Worm (Caenorhabditis elegans) whole organism, L4 larva: ENCODE measurements around the gene pipp-4P.

Experiments
- F44E2.7 ChIP-seq: fragments of 200-800 bp; sonication (Bioruptor generic); IDR thresholded peaks from 2 replicates; pipeline ENCODE4 v2.1.2; 2022; ENCODE audit warnings: missing genetic modification characterization, missing compliant biosample characterization
- Y48G9A.11 ChIP-seq: fragments of 200-800 bp; sonication (Bioruptor generic); IDR thresholded peaks from 2 replicates; pipeline ENCODE4 v1.3.6; 2022; ENCODE audit warnings: missing genetic modification reagents, missing genetic modification characterization, missing compliant biosample characterization
- Y75B8A.6 ChIP-seq: fragments of 200-800 bp; sonication (Bioruptor generic); IDR thresholded peaks from 2 replicates; pipeline ENCODE4 v1.3.6; 2022; ENCODE audit warnings: missing genetic modification reagents, missing genetic modification characterization, missing compliant biosample characterization
- aha-1 ChIP-seq: fragments of 150-350 bp; peaks from one replicate; lab custom pipeline; 2014; ENCODE audit warnings: missing biosample characterization, missing genetic modification characterization
- aly-2 ChIP-seq: sonication (generic microtip); optimal IDR thresholded peaks from 2 replicates; lab custom pipeline; 2018; ENCODE audit warnings: missing biosample characterization, missing genetic modification characterization
- ceh-20 ChIP-seq: fragments of 200-800 bp; sonication (Bioruptor generic); IDR thresholded peaks from 2 replicates; pipeline ENCODE4 v1.3.6; 2022; ENCODE audit warnings: missing genetic modification reagents, missing genetic modification characterization, missing compliant biosample characterization
- ceh-62 ChIP-seq: sonication (generic microtip); optimal IDR thresholded peaks from 2 replicates; lab custom pipeline; 2017; ENCODE audit warnings: missing biosample characterization, missing genetic modification characterization
- ceh-82 ChIP-seq: sonication (generic microtip); optimal IDR thresholded peaks from 2 replicates; lab custom pipeline; 2017; ENCODE audit warnings: missing biosample characterization, missing genetic modification characterization
- ces-1 ChIP-seq: fragments of 150-350 bp; sonication (generic microtip); optimal IDR thresholded peaks from 4 replicates; lab custom pipeline; 2014; ENCODE audit warnings: missing biosample characterization, missing genetic modification reagents, missing genetic modification characterization
- ctbp-1 ChIP-seq: fragments of 200-800 bp; sonication (Bioruptor generic); IDR thresholded peaks from 2 replicates; pipeline ENCODE4 v1.3.6; 2022; ENCODE audit warnings: missing genetic modification reagents, missing genetic modification characterization, missing compliant biosample characterization
- dmd-8 ChIP-seq: fragments of 200-800 bp; sonication (Bioruptor generic); IDR thresholded peaks from 2 replicates; pipeline ENCODE4 v1.3.6; 2022; ENCODE audit warnings: missing genetic modification characterization, missing compliant biosample characterization
- dpl-1 ChIP-seq: fragments of 150-350 bp; optimal IDR thresholded peaks from 2 replicates; lab custom pipeline; 2014; ENCODE audit warnings: missing biosample characterization, missing genetic modification reagents, missing genetic modification characterization
- egl-43 ChIP-seq: fragments of 200-800 bp; sonication (Bioruptor generic); IDR thresholded peaks from 2 replicates; pipeline ENCODE4 v1.3.6; 2022; ENCODE audit warnings: missing genetic modification reagents, missing genetic modification characterization, missing compliant biosample characterization
- hif-1 ChIP-seq, 2 experiments: sonication (generic microtip); optimal IDR thresholded peaks; 2 replicates each; lab custom pipeline; 2016 to 2017; ENCODE audit warnings: missing compliant biosample characterization in 2 of 2, missing genetic modification characterization in 2 of 2, missing genetic modification reagents in 2 of 2, missing genotype in 2 of 2, mild to moderate bottlenecking in 1 of 2
- hlh-11 ChIP-seq: fragments of 200-800 bp; sonication (Bioruptor generic); optimal IDR thresholded peaks from 2 replicates; lab custom pipeline; 2018; ENCODE audit warnings: mild to moderate bottlenecking, missing genetic modification characterization, missing compliant biosample characterization
- hlh-30 ChIP-seq: sonication (generic microtip); optimal IDR thresholded peaks from 2 replicates; lab custom pipeline; 2017; ENCODE audit warnings: antibody characterized with exemption, mild to moderate bottlenecking, missing genetic modification characterization, missing compliant biosample characterization; ENCODE audit not compliant: insufficient read depth
- hmg-1.1 ChIP-seq: fragments of 200-800 bp; sonication (Bioruptor generic); IDR thresholded peaks from 2 replicates; pipeline ENCODE4 v1.3.6; 2022; ENCODE audit warnings: missing genetic modification reagents, missing genetic modification characterization, missing compliant biosample characterization
- jun-1 ChIP-seq: fragments of 150-350 bp; optimal IDR thresholded peaks from 2 replicates; lab custom pipeline; 2014; ENCODE audit warnings: missing biosample characterization, missing genetic modification reagents, missing genetic modification characterization
- lin-13 ChIP-seq: fragments of 150-350 bp; optimal IDR thresholded peaks from 2 replicates; lab custom pipeline; 2014; ENCODE audit warnings: missing biosample characterization, missing genetic modification reagents, missing genetic modification characterization
- lin-15B ChIP-seq: fragments of 150-350 bp; sonication (generic microtip); optimal IDR thresholded peaks from 3 replicates; lab custom pipeline; 2014; ENCODE audit warnings: missing biosample characterization, missing genetic modification characterization
- lin-39 ChIP-seq: fragments of 150-350 bp; optimal IDR thresholded peaks from 2 replicates; lab custom pipeline; 2014; ENCODE audit warnings: missing biosample characterization, missing genetic modification reagents, missing genetic modification characterization
- lir-3 ChIP-seq: sonication (generic microtip); optimal IDR thresholded peaks from 2 replicates; lab custom pipeline; 2016; ENCODE audit warnings: mild to moderate bottlenecking, missing genetic modification characterization, missing compliant biosample characterization
- lsy-2 ChIP-seq, 2 experiments: fragments of 150-350 bp in 1 of 2; sonication (generic microtip) in 1 of 2; optimal IDR thresholded peaks; 2 replicates each; lab custom pipeline; 2014 to 2017; ENCODE audit warnings: missing biosample characterization in 2 of 2, missing genetic modification characterization in 2 of 2
- madf-5 ChIP-seq, 2 experiments: fragments of 200-800 bp; sonication (Bioruptor generic); IDR thresholded peaks; 2 replicates each; pipeline ENCODE4 v1.3.6; 2022; ENCODE audit warnings: missing compliant biosample characterization in 2 of 2, missing genetic modification characterization in 2 of 2
- nhr-25 ChIP-seq: sonication (generic microtip); optimal IDR thresholded peaks from 2 replicates; lab custom pipeline; 2017; ENCODE audit warnings: missing genetic modification characterization, mild to moderate bottlenecking, missing compliant biosample characterization, antibody characterized with exemption, moderate library complexity, borderline replicate concordance; ENCODE audit not compliant: insufficient read depth
- nhr-28 ChIP-seq: fragments of 150-350 bp; optimal IDR thresholded peaks from 2 replicates; lab custom pipeline; 2014; ENCODE audit warnings: missing biosample characterization, missing genetic modification characterization
- nhr-41 ChIP-seq: fragments of 200-800 bp; sonication (Bioruptor generic); IDR thresholded peaks from 2 replicates; pipeline ENCODE4 v1.3.6; 2022; ENCODE audit warnings: missing genetic modification reagents, missing genetic modification characterization, missing compliant biosample characterization
- nhr-42 ChIP-seq: fragments of 200-800 bp; sonication (Bioruptor generic); IDR thresholded peaks from 2 replicates; pipeline ENCODE4 v1.3.6; 2022; ENCODE audit warnings: missing genetic modification characterization, missing compliant biosample characterization
- nhr-76 ChIP-seq: fragments of 150-350 bp; optimal IDR thresholded peaks from 2 replicates; lab custom pipeline; 2014; ENCODE audit warnings: missing biosample characterization, missing genetic modification characterization
- nhr-77 ChIP-seq: fragments of 150-350 bp; optimal IDR thresholded peaks from 2 replicates; lab custom pipeline; 2014; ENCODE audit warnings: missing biosample characterization, missing genetic modification characterization
- php-3 ChIP-seq: fragments of 200-800 bp; sonication (Bioruptor generic); IDR thresholded peaks from 2 replicates; pipeline ENCODE4 v1.3.6; 2022; ENCODE audit warnings: missing genetic modification reagents, missing genetic modification characterization, missing compliant biosample characterization
- rbr-2 ChIP-seq: sonication (generic microtip); optimal IDR thresholded peaks from 2 replicates; lab custom pipeline; 2016; ENCODE audit warnings: missing genotype, missing genetic modification characterization, missing compliant biosample characterization
- skn-1 ChIP-seq: fragments of 150-350 bp; optimal IDR thresholded peaks from 2 replicates; lab custom pipeline; 2014; ENCODE audit warnings: missing biosample characterization, missing genetic modification characterization
- spr-1 ChIP-seq: sonication (generic microtip); optimal IDR thresholded peaks from 2 replicates; lab custom pipeline; 2016; ENCODE audit warnings: mild to moderate bottlenecking, missing genetic modification characterization, missing compliant biosample characterization
- tag-97 ChIP-seq: fragments of 200-800 bp; sonication (Bioruptor generic); IDR thresholded peaks from 2 replicates; pipeline ENCODE4 v1.3.6; 2022; ENCODE audit warnings: missing genetic modification characterization, missing compliant biosample characterization
- tra-1 ChIP-seq: fragments of 200-800 bp; sonication (Bioruptor generic); IDR thresholded peaks from 2 replicates; pipeline ENCODE4 v1.3.6; 2022; ENCODE audit warnings: missing genetic modification reagents, missing genetic modification characterization, missing compliant biosample characterization
- unc-130 ChIP-seq: sonication (generic microtip); optimal IDR thresholded peaks from 2 replicates; lab custom pipeline; 2016; ENCODE audit warnings: missing genetic modification reagents, missing genetic modification characterization, missing compliant biosample characterization
- unc-39 ChIP-seq: sonication (generic microtip); optimal IDR thresholded peaks from 2 replicates; lab custom pipeline; 2017; ENCODE audit warnings: missing biosample characterization, missing genetic modification characterization

pipp-4P gene

ce11 chrIII:2814919-2815554 is 4.0 kb upstream of the pipp-4P start, which contains the start of gene tufm-1 (continued):
- TF ChIP-seq jun-1 (tag; lab: Kevin White, UChicago) (no peak), nhr-77 (tag; lab: Kevin White, UChicago) (no peak), dmd-8 (GFP tag; lab: Robert Waterston, UW) (no peak), hlh-11 (peak; percentile 21), ctbp-1 (GFP tag; lab: Robert Waterston, UW) (no peak), hif-1 (tag; optimal IDR thresholded peaks at IDR 0.05; lab: Kevin White, UChicago) (no peak), spr-1 (tag; lab: Kevin White, UChicago) (no peak), unc-130 (no peak)

ce11 chrIII:2816205-2816923 is 2.7 kb upstream of the pipp-4P start:
- TF ChIP-seq nhr-28 (tag; lab: Kevin White, UChicago), result peak; percentile 13
- 0 out of 2 replicates have a peak, but pooled peaks have one; percentile 14 for TF ChIP-seq hmg-1.1 (GFP tag; lab: Robert Waterston, UW)
- TF ChIP-seq hlh-11, result no peak
- no peak for TF ChIP-seq nhr-41
- no peak for TF ChIP-seq egl-43 (GFP tag; lab: Robert Waterston, UW)
- TF ChIP-seq lin-15B (tag; lab: Kevin White, UChicago), result no peak
- no peak for TF ChIP-seq ces-1 (GFP tag; lab: Kevin White, UChicago)
- TF ChIP-seq lin-13 (GFP tag; lab: Kevin White, UChicago), result no peak
- TF ChIP-seq lin-39 (tag; lab: Kevin White, UChicago), result no peak
- no peak for TF ChIP-seq unc-130
- no peak for TF ChIP-seq nhr-42 (GFP tag; lab: Robert Waterston, UW)
- no peak for TF ChIP-seq unc-39 (tag; lab: Kevin White, UChicago)
- TF ChIP-seq aha-1 (tag; lab: Kevin White, UChicago), result peak; percentile 56
- TF ChIP-seq skn-1, result no peak
- no peak for TF ChIP-seq dpl-1 (GFP tag; lab: Kevin White, UChicago)
- TF ChIP-seq tra-1 (GFP tag; lab: Robert Waterston, UW), result no peak
- no peak for TF ChIP-seq aly-2 (tag; lab: Kevin White, UChicago)
- no peak for TF ChIP-seq ceh-82 (tag; lab: Kevin White, UChicago)
- no peak for TF ChIP-seq Y48G9A.11 (GFP tag; lab: Robert Waterston, UW)
- no peak for TF ChIP-seq php-3
- TF ChIP-seq lir-3, result no peak
- no peak for TF ChIP-seq Y75B8A.6 (GFP tag; lab: Robert Waterston, UW)
- TF ChIP-seq nhr-76 (tag; lab: Kevin White, UChicago), result no peak
- peak in 1 of 2 experiments; percentile 41 for TF ChIP-seq lsy-2 (tag; optimal IDR thresholded peaks at IDR 0.05; lab: Kevin White, UChicago)
- TF ChIP-seq nhr-77 (tag; lab: Kevin White, UChicago), result no peak
- no peak for TF ChIP-seq rbr-2 (tag; lab: Kevin White, UChicago)
- TF ChIP-seq madf-5 (GFP tag; IDR thresholded peaks at IDR 0.05; lab: Robert Waterston, UW), result no peak
- TF ChIP-seq nhr-25, result no peak
- no peak for TF ChIP-seq ceh-20 (GFP tag; lab: Robert Waterston, UW)
- no peak for TF ChIP-seq F44E2.7 (GFP tag; lab: Robert Waterston, UW)
- no peak for TF ChIP-seq tag-97 (GFP tag; lab: Robert Waterston, UW)
- TF ChIP-seq hlh-30 (tag; lab: Kevin White, UChicago), result peak; percentile 80
- TF ChIP-seq ceh-62, result no peak
